Fruit fly (Drosophila melanogaster): ENCODE results near the gene CG10098.

The CG10098 gene

DNA sequence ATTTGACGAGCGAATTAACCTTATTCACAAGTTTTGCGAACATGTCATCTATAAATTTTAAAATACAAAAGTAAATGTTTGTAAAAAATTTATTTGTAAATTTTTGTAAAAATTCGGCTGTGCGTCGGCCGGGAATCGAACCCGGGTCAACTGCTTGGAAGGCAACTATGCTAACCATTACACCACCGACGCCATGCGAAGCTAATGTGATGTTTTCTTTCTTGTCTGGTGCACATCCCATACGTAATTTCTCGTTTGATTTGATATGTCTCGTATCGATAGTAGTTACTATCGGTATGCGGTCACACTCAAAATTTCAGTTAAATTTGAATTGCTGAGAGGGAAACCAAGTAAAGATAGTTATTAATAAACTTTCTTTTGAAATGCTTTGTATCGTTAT, 6.5 kb downstream of the CG10098 start (continued):
- TF ChIP-seq CG14667 (GFP tag; IDR thresholded peaks at IDR 0.05) (no peak), GATAe (GFP tag; conservative IDR thresholded peaks at IDR 0.05) (no peak), Opbp (GFP tag; IDR thresholded peaks at IDR 0.05; ENCODE audit: partially characterized antibody) (peak; percentile 97), HLH54F (GFP tag; optimal IDR thresholded peaks at IDR 0.05) (no peak), Ravus (GFP tag; IDR thresholded peaks at IDR 0.05) (no peak), CTCF (GFP tag; optimal IDR thresholded peaks at IDR 0.05) (no peak), CG30431 (GFP tag; optimal IDR thresholded peaks at IDR 0.05) (no peak), jing (GFP tag; optimal IDR thresholded peaks at IDR 0.05) (no peak), Ets65A (GFP tag) (no peak), gem (tag; optimal IDR thresholded peaks at IDR 0.05) (no peak), Drgx (GFP tag; IDR thresholded peaks at IDR 0.05) (no peak), B-H1 (GFP tag; IDR thresholded peaks at IDR 0.05) (no peak), Asciz (GFP tag; optimal IDR thresholded peaks at IDR 0.05) (no peak), salm (tag; optimal IDR thresholded peaks at IDR 0.05) (no peak), CG1602 (GFP tag; optimal IDR thresholded peaks at IDR 0.05) (no peak), exex (tag; optimal IDR thresholded peaks at IDR 0.05) (no peak), mam (GFP tag; optimal IDR thresholded peaks at IDR 0.05) (no peak), CG17802 (tag; optimal IDR thresholded peaks at IDR 0.05) (no peak), Tbp (GFP tag; optimal IDR thresholded peaks at IDR 0.05) (no peak), CG11723 (GFP tag; optimal IDR thresholded peaks at IDR 0.05) (no peak), Meics (GFP tag; optimal IDR thresholded peaks at IDR 0.05) (no peak), ftz-f1 (GFP tag; optimal IDR thresholded peaks at IDR 0.05) (no peak), Xbp1 (GFP tag; optimal IDR thresholded peaks at IDR 0.05) (no peak), NfI (GFP tag; optimal IDR thresholded peaks at IDR 0.05) (no peak), CG10147 (GFP tag; optimal IDR thresholded peaks at IDR 0.05) (no peak), tll (GFP tag; optimal IDR thresholded peaks at IDR 0.05) (no peak), CG6175 (GFP tag; IDR thresholded peaks at IDR 0.05) (no peak), z (GFP tag; IDR thresholded peaks at IDR 0.05) (no peak), kah (GFP tag; optimal IDR thresholded peaks at IDR 0.05) (no peak), CG1792 (GFP tag; optimal IDR thresholded peaks at IDR 0.05) (no peak), tio (GFP tag; optimal IDR thresholded peaks at IDR 0.05) (no peak), pan (optimal IDR thresholded peaks at IDR 0.05) (no peak), pan (GFP tag; optimal IDR thresholded peaks at IDR 0.05 in 1 of 2, IDR thresholded peaks at IDR 0.05 in 1 of 2) (no peak), Dref (GFP tag; IDR thresholded peaks at IDR 0.05) (peak; percentile 67), cato (GFP tag; optimal IDR thresholded peaks at IDR 0.05; ENCODE audit: borderline replicate concordance) (no peak), CG3995 (GFP tag; optimal IDR thresholded peaks at IDR 0.05) (no peak), fd102C (GFP tag; optimal IDR thresholded peaks at IDR 0.05) (no peak), CG42726 (GFP tag; IDR thresholded peaks at IDR 0.05; ENCODE audit: partially characterized antibody) (peak; percentile 95)

DNA sequence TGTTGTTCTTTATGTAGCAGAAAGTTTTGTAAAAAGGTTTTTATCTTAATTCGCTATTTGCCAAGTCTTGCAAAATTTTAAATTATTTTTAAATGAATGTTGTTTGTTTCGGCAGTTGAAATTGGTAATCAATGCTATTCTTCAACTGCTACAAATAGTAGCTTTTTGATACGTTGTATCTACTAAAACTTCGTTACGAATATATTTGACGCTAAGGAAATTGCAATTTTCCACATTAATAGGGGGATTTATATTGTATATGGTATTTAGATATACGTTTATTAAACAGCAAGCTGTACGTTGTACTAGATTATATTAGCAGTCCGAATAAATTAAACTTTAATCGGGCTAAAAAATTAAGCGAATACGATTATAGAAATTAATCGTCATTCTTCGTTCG, 6.9 kb downstream of the CG10098 start, which contains the start of gene CG31493:
Gene CG31493, plus strand, starts transcription at position 301 of the 400 bp plus-strand sequence.
- TF ChIP-seq CG18599 (GFP tag; optimal IDR thresholded peaks at IDR 0.05) (no peak), chm (GFP tag; IDR thresholded peaks at IDR 0.05) (no peak)
